Fruit fly (Drosophila melanogaster): ENCODE results near the gene Sgs7.
A peak's percentile ranks its signal among the peaks of the same experiment; 100 is the strongest.

Gene Sgs7

dm6 chr3L:11491222-11491873 lies 18.3 kb upstream of the Sgs7 start (continued):
- TF ChIP-seq croc (GFP tag; conservative IDR thresholded peaks at IDR 0.05) (peak; percentile 43; the same call in 2 of the 3 replicates), CG2712 (tag; optimal IDR thresholded peaks at IDR 0.05) (peak; percentile 70), Nf-YB (GFP tag; optimal IDR thresholded peaks at IDR 0.05) (no peak), eyg (GFP tag; optimal IDR thresholded peaks at IDR 0.05) (peak; percentile 42), CG3847 (GFP tag; IDR thresholded peaks at IDR 0.05) (peak; percentile 64), hb (GFP tag; IDR thresholded peaks at IDR 0.05; ENCODE audit: partially characterized antibody) (no peak), CG1792 (GFP tag; optimal IDR thresholded peaks at IDR 0.05) (peak; percentile 17), dmrt99B (tag; optimal IDR thresholded peaks at IDR 0.05) (peak; percentile 67), prd (optimal IDR thresholded peaks at IDR 0.05) (no peak), prd (GFP tag; IDR thresholded peaks at IDR 0.05) (peak; percentile 85), Poxn (GFP tag; IDR thresholded peaks at IDR 0.05) (no peak), aop (GFP tag; IDR thresholded peaks at IDR 0.05) (peak; percentile 30; the same call in 1 of the 2 replicates), gsb-n (tag; optimal IDR thresholded peaks at IDR 0.05) (peak; percentile 37), CG30403 (GFP tag; optimal IDR thresholded peaks at IDR 0.05) (peak; percentile 69), CG5180 (GFP tag; optimal IDR thresholded peaks at IDR 0.05) (peak; percentile 3), p53 (GFP tag; optimal IDR thresholded peaks at IDR 0.05) (no peak), cwo (GFP tag; optimal IDR thresholded peaks at IDR 0.05) (peak; percentile 72), CG4424 (GFP tag; optimal IDR thresholded peaks at IDR 0.05) (peak; percentile 34), CG18619 (GFP tag; optimal IDR thresholded peaks at IDR 0.05) (peak; percentile 49), Sry-δ (GFP tag; optimal IDR thresholded peaks at IDR 0.05) (peak; percentile 25), CG4360 (GFP tag; IDR thresholded peaks at IDR 0.05) (no peak), lilli (GFP tag; optimal IDR thresholded peaks at IDR 0.05) (peak; percentile 56), lov (optimal IDR thresholded peaks at IDR 0.05) (no peak), lov (GFP tag; IDR thresholded peaks at IDR 0.05) (peak; percentile 50; the same call in 1 of the 3 replicates), chn (GFP tag; optimal IDR thresholded peaks at IDR 0.05) (peak; percentile 15), Dp (GFP tag; optimal IDR thresholded peaks at IDR 0.05) (no peak), CG12071 (GFP tag; optimal IDR thresholded peaks at IDR 0.05) (peak; percentile 21), CG11696 (GFP tag; IDR thresholded peaks at IDR 0.05) (peak; percentile 52), Fer2 (tag; optimal IDR thresholded peaks at IDR 0.05) (no peak), Nf-YC (tag; optimal IDR thresholded peaks at IDR 0.05) (peak; percentile 20), CG6254 (GFP tag; optimal IDR thresholded peaks at IDR 0.05) (no peak), ken (GFP tag; IDR thresholded peaks at IDR 0.05) (peak; percentile 60; the same call in 1 of the 3 replicates), ac (GFP tag; optimal IDR thresholded peaks at IDR 0.05) (no peak), crp (GFP tag; optimal IDR thresholded peaks at IDR 0.05) (no peak), CG32767 (GFP tag; IDR thresholded peaks at IDR 0.05) (peak; percentile 49; the same call in 1 of the 2 replicates), CG14441 (GFP tag; IDR thresholded peaks at IDR 0.05) (peak; percentile 78), CG6689 (GFP tag; IDR thresholded peaks at IDR 0.05) (peak; percentile 56; the same call in 1 of the 2 replicates), bcd (GFP tag; optimal IDR thresholded peaks at IDR 0.05) (peak; percentile 64), Meics (GFP tag; optimal IDR thresholded peaks at IDR 0.05) (peak; percentile 75), pfk (GFP tag; optimal IDR thresholded peaks at IDR 0.05) (no peak), crol (GFP tag; IDR thresholded peaks at IDR 0.05) (peak; percentile 25; the same call in 1 of the 2 replicates), Ets65A (GFP tag) (no peak), CG12942 (GFP tag; optimal IDR thresholded peaks at IDR 0.05) (peak; percentile 29), Ets97D (GFP tag; optimal IDR thresholded peaks at IDR 0.05) (peak; percentile 18), CG4404 (GFP tag; IDR thresholded peaks at IDR 0.05) (no peak; the same call in 1 of the 2 replicates), CG17359 (tag; optimal IDR thresholded peaks at IDR 0.05) (peak; percentile 62), B-H1 (GFP tag; IDR thresholded peaks at IDR 0.05) (peak; percentile 65; the same call in 2 of the 3 replicates), Dll (GFP tag; IDR thresholded peaks at IDR 0.05; ENCODE audit: partially characterized antibody) (no peak), Atf3 (GFP tag; optimal IDR thresholded peaks at IDR 0.05) (peak; percentile 8), Fer3 (tag; optimal IDR thresholded peaks at IDR 0.05) (peak; percentile 72)
